Fruit fly (Drosophila melanogaster) whole organism, embryonic: ENCODE measurements around the gene Gs1l.
A peak's percentile ranks its signal among the peaks of the same experiment; 100 is the strongest.

Source experiments
- Aef1 ChIP-seq: fragments of 200-800 bp; sonication (Bioruptor generic); IDR thresholded peaks from 3 replicates; pipeline ENCODE4 v1.3.6; 2022; ENCODE audit warnings: missing biosample characterization, missing genetic modification characterization
- Bgb ChIP-seq: fragments of 200-800 bp; sonication (Bioruptor generic); IDR thresholded peaks from 2 replicates; pipeline ENCODE4 v1.3.6; 2022; ENCODE audit warnings: missing biosample characterization, missing genetic modification characterization; ENCODE audit not compliant: partially characterized antibody
- CG10147 ChIP-seq: fragments of 200-800 bp; sonication (Bioruptor generic); optimal IDR thresholded peaks from 2 replicates; lab custom pipeline; 2019; ENCODE audit warnings: missing biosample characterization, mild to moderate bottlenecking, missing genetic modification characterization, moderate library complexity
- CG11247 ChIP-seq: fragments of 200-800 bp; sonication (Bioruptor generic); IDR thresholded peaks from 2 replicates; pipeline ENCODE4 v1.3.6; 2022; ENCODE audit warnings: missing biosample characterization, missing genetic modification characterization
- CG12391 ChIP-seq: fragments of 200-800 bp; sonication (Bioruptor generic); optimal IDR thresholded peaks from 3 replicates; lab custom pipeline; 2018; ENCODE audit warnings: missing biosample characterization, mild to moderate bottlenecking, missing genetic modification characterization, moderate library complexity
- CG12769 ChIP-seq: fragments of 200-800 bp; sonication (Bioruptor generic); optimal IDR thresholded peaks from 2 replicates; lab custom pipeline; 2019; ENCODE audit warnings: missing biosample characterization, mild to moderate bottlenecking, missing genetic modification characterization, moderate library complexity
- CG13296 ChIP-seq: fragments of 200-800 bp; sonication (Bioruptor generic); optimal IDR thresholded peaks from 3 replicates; lab custom pipeline; 2018; ENCODE audit warnings: missing biosample characterization, mild to moderate bottlenecking, missing genetic modification characterization
- CG13624 ChIP-seq: fragments of 200-800 bp; sonication (Bioruptor generic); optimal IDR thresholded peaks from 2 replicates; lab custom pipeline; 2016; ENCODE audit warnings: missing biosample characterization, missing genetic modification characterization
- CG13775 ChIP-seq: fragments of 200-800 bp; sonication (Bioruptor generic); optimal IDR thresholded peaks from 3 replicates; lab custom pipeline; 2017; ENCODE audit warnings: missing biosample characterization, mild to moderate bottlenecking, missing genetic modification characterization
- CG15011 ChIP-seq: fragments of 200-800 bp; sonication (Bioruptor generic); optimal IDR thresholded peaks from 3 replicates; lab custom pipeline; 2018; ENCODE audit warnings: missing biosample characterization, mild to moderate bottlenecking, missing genetic modification characterization
- CG15073 ChIP-seq: fragments of 200-800 bp; sonication (Bioruptor generic); optimal IDR thresholded peaks from 2 replicates; lab custom pipeline; 2016; ENCODE audit warnings: missing biosample characterization, missing genetic modification characterization
- CG15269 ChIP-seq: fragments of 200-800 bp; sonication (Bioruptor generic); optimal IDR thresholded peaks from 2 replicates; lab custom pipeline; 2018; ENCODE audit warnings: missing biosample characterization, mild to moderate bottlenecking, missing genetic modification characterization, moderate library complexity
- CG18262 ChIP-seq: fragments of 200-800 bp; optimal IDR thresholded peaks from 3 replicates; lab custom pipeline; 2019; ENCODE audit warnings: missing biosample characterization, mild to moderate bottlenecking, missing genetic modification characterization, moderate library complexity
- CG2199 ChIP-seq: fragments of 200-800 bp; sonication (Bioruptor generic); IDR thresholded peaks from 3 replicates; pipeline ENCODE4 v1.3.6; 2022; ENCODE audit warnings: missing biosample characterization, missing genetic modification characterization
- CG4282 ChIP-seq: fragments of 200-800 bp; sonication (Bioruptor generic); optimal IDR thresholded peaks from 2 replicates; lab custom pipeline; 2016; ENCODE audit warnings: missing biosample characterization, missing genetic modification characterization
- CG8290 ChIP-seq, 3 experiments: fragments of 200-800 bp; sonication (Bioruptor generic); optimal IDR thresholded peaks; 2 replicates each; lab custom pipeline; 2016 to 2019; ENCODE audit warnings: missing biosample characterization in 3 of 3, missing genetic modification characterization in 3 of 3, mild to moderate bottlenecking in 2 of 3, moderate library complexity in 1 of 3
- CG8478 ChIP-seq: fragments of >200 bp; optimal IDR thresholded peaks from 2 replicates; lab custom pipeline; 2018
- CG9215 ChIP-seq: fragments of 200-800 bp; sonication (Bioruptor generic); IDR thresholded peaks from 2 replicates; pipeline ENCODE4 v1.3.6; 2022; ENCODE audit warnings: missing biosample characterization, missing genetic modification characterization
- CG9437 ChIP-seq: fragments of 200-800 bp; sonication (Bioruptor generic); optimal IDR thresholded peaks from 2 replicates; lab custom pipeline; 2018; ENCODE audit warnings: missing biosample characterization, mild to moderate bottlenecking, missing genetic modification characterization
- CG9817 ChIP-seq: fragments of 200-800 bp; sonication (Bioruptor generic); optimal IDR thresholded peaks from 2 replicates; lab custom pipeline; 2018; ENCODE audit warnings: missing biosample characterization, mild to moderate bottlenecking, missing genetic modification characterization, moderate library complexity
- Dfd ChIP-seq, 2 experiments: fragments of >200 bp; optimal IDR thresholded peaks; 2 replicates each; lab custom pipeline; 2017; ENCODE audit warnings: missing biosample characterization in 2 of 2, missing genetic modification characterization in 2 of 2
- Dip2 ChIP-seq: fragments of 200-800 bp; sonication (Bioruptor generic); IDR thresholded peaks from 2 replicates; pipeline ENCODE4 v1.3.6; 2022; ENCODE audit warnings: missing biosample characterization, missing genetic modification characterization
- ERR ChIP-seq: fragments of 200-800 bp; sonication (Bioruptor generic); optimal IDR thresholded peaks from 2 replicates; lab custom pipeline; 2016; ENCODE audit warnings: missing biosample characterization, missing genetic modification characterization
- HLH54F ChIP-seq: fragments of 200-800 bp; sonication (Bioruptor generic); optimal IDR thresholded peaks from 3 replicates; lab custom pipeline; 2016; ENCODE audit warnings: missing biosample characterization, missing genetic modification characterization
- Lpt ChIP-seq: fragments of >200 bp; optimal IDR thresholded peaks from 2 replicates; lab custom pipeline; 2018; ENCODE audit warnings: missing biosample characterization, missing genetic modification characterization
- Myb ChIP-seq: fragments of 200-800 bp; sonication (Bioruptor generic); optimal IDR thresholded peaks from 2 replicates; lab custom pipeline; 2016; ENCODE audit warnings: missing biosample characterization, missing genetic modification characterization
- Nf-YB ChIP-seq: fragments of 200-800 bp; sonication (Bioruptor generic); optimal IDR thresholded peaks from 3 replicates; lab custom pipeline; 2019; ENCODE audit warnings: missing biosample characterization, mild to moderate bottlenecking, missing genetic modification characterization, moderate library complexity
- ato ChIP-seq: fragments of 200-800 bp; sonication (Bioruptor generic); IDR thresholded peaks from 2 replicates; pipeline ENCODE4 v1.3.6; 2022; ENCODE audit warnings: missing biosample characterization, missing genetic modification characterization; ENCODE audit not compliant: partially characterized antibody
- cato ChIP-seq: fragments of 200-800 bp; sonication (Bioruptor generic); optimal IDR thresholded peaks from 2 replicates; lab custom pipeline; 2016; ENCODE audit warnings: missing biosample characterization, missing genetic modification characterization, borderline replicate concordance
- caup ChIP-seq: fragments of 200-800 bp; sonication (Bioruptor generic); optimal IDR thresholded peaks from 3 replicates; lab custom pipeline; 2017; ENCODE audit warnings: missing biosample characterization, mild to moderate bottlenecking, missing genetic modification characterization, moderate library complexity; ENCODE audit not compliant: severe bottlenecking
- crol ChIP-seq: fragments of 200-800 bp; sonication (Bioruptor generic); IDR thresholded peaks from 2 replicates; pipeline ENCODE4 v1.3.6; 2022; ENCODE audit warnings: missing biosample characterization, missing genetic modification characterization
- en ChIP-seq: fragments of 200-800 bp; sonication (Bioruptor generic); optimal IDR thresholded peaks from 2 replicates; lab custom pipeline; 2016; ENCODE audit warnings: missing biosample characterization, missing genetic modification characterization
- hkb ChIP-seq, 2 experiments: fragments of 200-800 bp in 1 of 2; fragments of >200 bp in 1 of 2; sonication (Bioruptor generic) in 1 of 2; IDR thresholded peaks in 1 of 2; optimal IDR thresholded peaks in 1 of 2; 2 replicates each; pipeline versions ENCODE4 v1.3.6 to Lab custom; 2017 to 2022; ENCODE audit warnings: missing biosample characterization in 1 of 2, missing genetic modification characterization in 1 of 2
- ind ChIP-seq: fragments of 200-800 bp; sonication (Bioruptor generic); optimal IDR thresholded peaks from 3 replicates; lab custom pipeline; 2016; ENCODE audit warnings: missing biosample characterization, missing genetic modification characterization
- insv ChIP-seq, 2 experiments: fragments of 200-800 bp; sonication (Bioruptor generic); optimal IDR thresholded peaks; 3 replicates each; lab custom pipeline; 2016 to 2018; ENCODE audit warnings: missing biosample characterization in 2 of 2, missing genetic modification characterization in 2 of 2
- jigr1 ChIP-seq: fragments of 200-800 bp; sonication (Bioruptor generic); IDR thresholded peaks from 3 replicates; pipeline ENCODE4 v1.3.6; 2022; ENCODE audit warnings: missing biosample characterization, missing genetic modification characterization
- klu ChIP-seq: fragments of 200-800 bp; sonication (Bioruptor generic); IDR thresholded peaks from 2 replicates; pipeline ENCODE4 v1.3.6; 2022; ENCODE audit warnings: missing biosample characterization, missing genetic modification characterization
- kni ChIP-seq: fragments of 200-800 bp; sonication (Bioruptor generic); optimal IDR thresholded peaks from 3 replicates; lab custom pipeline; 2017; ENCODE audit warnings: mild to moderate bottlenecking, missing biosample characterization, missing genetic modification reagents, missing genetic modification characterization
- knrl ChIP-seq: fragments of 200-800 bp; sonication (Bioruptor generic); IDR thresholded peaks from 3 replicates; pipeline ENCODE4 v1.3.6; 2022; ENCODE audit warnings: missing biosample characterization, missing genetic modification characterization; ENCODE audit not compliant: partially characterized antibody
- maf-S ChIP-seq: fragments of 200-800 bp; sonication (Bioruptor generic); optimal IDR thresholded peaks from 2 replicates; lab custom pipeline; 2016; ENCODE audit warnings: missing biosample characterization, missing genetic modification characterization
- oc ChIP-seq: fragments of 200-800 bp; sonication (Bioruptor generic); optimal IDR thresholded peaks from 2 replicates; lab custom pipeline; 2018; ENCODE audit warnings: missing biosample characterization, mild to moderate bottlenecking, missing genetic modification characterization, moderate library complexity
- pan ChIP-seq, 4 experiments: fragments of >200 bp in 3 of 4; fragments of 200-800 bp in 1 of 4; sonication (Bioruptor generic) in 1 of 4; optimal IDR thresholded peaks in 3 of 4; IDR thresholded peaks in 1 of 4; 2 replicates each; pipeline versions ENCODE4 v1.3.6 to Lab custom; 2017 to 2022; ENCODE audit warnings: missing biosample characterization in 2 of 4, missing genetic modification characterization in 2 of 4, mixed read lengths in 1 of 4
- ro ChIP-seq: fragments of 200-800 bp; sonication (Bioruptor generic); IDR thresholded peaks from 2 replicates; pipeline ENCODE4 v1.3.6; 2022; ENCODE audit warnings: missing biosample characterization, missing genetic modification characterization
- sima ChIP-seq: fragments of 200-800 bp; sonication (Bioruptor generic); optimal IDR thresholded peaks from 2 replicates; lab custom pipeline; 2016; ENCODE audit warnings: missing biosample characterization, missing genetic modification characterization
- sisA ChIP-seq: fragments of 200-800 bp; sonication (Bioruptor generic); IDR thresholded peaks from 2 replicates; pipeline ENCODE4 v1.3.6; 2022; ENCODE audit warnings: missing biosample characterization, missing genetic modification characterization
- sug ChIP-seq: fragments of 200-800 bp; optimal IDR thresholded peaks from 2 replicates; lab custom pipeline; 2019; ENCODE audit warnings: missing biosample characterization, mild to moderate bottlenecking, missing genetic modification characterization, moderate library complexity
- ttk ChIP-seq: fragments of 200-800 bp; sonication (Bioruptor generic); IDR thresholded peaks from 2 replicates; pipeline ENCODE4 v2.1.2; 2022; ENCODE audit warnings: missing biosample characterization, missing genetic modification characterization
- vnd ChIP-seq: fragments of 200-800 bp; sonication (Bioruptor generic); IDR thresholded peaks from 3 replicates; pipeline ENCODE4 v1.3.6; 2022; ENCODE audit warnings: missing biosample characterization, missing genetic modification characterization; ENCODE audit not compliant: partially characterized antibody
- wek ChIP-seq: fragments of 200-800 bp; sonication (Bioruptor generic); optimal IDR thresholded peaks from 3 replicates; lab custom pipeline; 2018; ENCODE audit warnings: missing biosample characterization, mild to moderate bottlenecking, missing genetic modification characterization, moderate library complexity

The Gs1l gene

DNA sequence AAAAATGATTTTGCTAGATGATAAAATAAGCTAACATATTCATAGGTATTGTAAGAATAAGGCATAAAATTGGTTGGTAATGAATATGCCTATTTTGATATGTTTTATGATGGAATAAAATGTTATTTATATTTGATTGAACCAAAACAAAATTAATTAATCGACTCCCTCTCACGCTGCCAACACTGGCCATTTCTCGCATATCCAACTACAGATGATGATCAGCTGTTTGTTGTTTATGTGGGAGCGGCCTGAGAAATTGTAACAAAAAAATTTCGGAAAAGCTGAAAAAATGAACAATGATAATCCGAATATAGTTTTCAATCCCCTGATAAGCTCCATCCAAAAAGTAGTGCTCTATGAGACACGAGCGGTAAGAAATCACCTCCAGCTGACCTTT lies 8.3 kb upstream of the Gs1l start, which contains the start of gene FIG4 (continued):
- TF ChIP-seq CG9215 (GFP tag; lab: Robert Waterston, UW) (no peak), Dfd (GFP tag; optimal IDR thresholded peaks at IDR 0.05; lab: Kevin White, UChicago) (no peak), CG10147 (GFP tag; lab: Kevin White, UChicago) (peak; percentile 9), ro (GFP tag; lab: Robert Waterston, UW) (no peak), knrl (peak; percentile 42; the same call in 2 of the 3 replicates), wek (GFP tag; lab: Kevin White, UChicago) (no peak), Nf-YB (GFP tag; lab: Kevin White, UChicago) (peak; percentile 7), Bgb (GFP tag; lab: Robert Waterston, UW) (peak; percentile 52; the same call in 1 of the 2 replicates), Dip2 (no peak)

DNA sequence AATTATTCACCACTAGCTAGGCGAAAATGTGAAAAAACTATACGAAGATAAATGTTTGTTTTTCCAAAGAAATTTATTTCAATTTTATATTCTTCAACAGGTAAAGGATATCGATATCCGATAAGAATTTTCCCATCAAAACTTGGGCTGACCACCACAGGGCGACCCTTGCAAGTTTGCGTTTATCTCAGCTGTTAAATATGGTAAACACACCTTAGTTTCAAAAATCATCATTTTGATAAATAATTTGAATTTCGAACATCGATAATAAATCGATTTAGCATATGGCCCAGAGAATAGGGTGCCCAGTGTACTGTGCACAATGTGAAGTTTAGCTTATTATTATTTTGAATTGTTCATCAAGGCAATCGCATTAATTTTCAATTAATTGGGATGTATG lies 6.7 kb upstream of the Gs1l start, which contains the start of the genes CG15443 and Paris:
Gene CG15443 (minus strand): TSS at position 125 of the 400 bp plus-strand sequence.
Gene Paris (plus strand): TSS at position 289 of the 400 bp plus-strand sequence.
- no peak for TF ChIP-seq crol
- peak; percentile 90 for TF ChIP-seq vnd
- TF ChIP-seq insv (GFP tag; optimal IDR thresholded peaks at IDR 0.05; lab: Kevin White, UChicago) = no peak
- no peak for TF ChIP-seq oc (tag; lab: Kevin White, UChicago)
- TF ChIP-seq Myb (GFP tag; lab: Kevin White, UChicago) = peak; percentile 29
- no peak for TF ChIP-seq sug (tag; lab: Kevin White, UChicago)
- TF ChIP-seq ind (GFP tag; lab: Kevin White, UChicago) = no peak
- TF ChIP-seq CG12391 (tag; lab: Kevin White, UChicago) = no peak
- peak; percentile 87 for TF ChIP-seq ato (GFP tag; lab: Robert Waterston, UW)
- TF ChIP-seq CG2199 = 0 out of 3 replicates have a peak, but pooled peaks have one; percentile 33
- no peak for TF ChIP-seq maf-S (GFP tag; lab: Kevin White, UChicago)
- TF ChIP-seq sima (GFP tag; lab: Kevin White, UChicago) = no peak
- TF ChIP-seq CG15269 (tag; lab: Kevin White, UChicago) = no peak
- peak; percentile 60 for TF ChIP-seq CG13296
- TF ChIP-seq pan (optimal IDR thresholded peaks at IDR 0.05; lab: Kevin White, UChicago) = no peak
- TF ChIP-seq pan (GFP tag; optimal IDR thresholded peaks at IDR 0.05 in 1 of 2, IDR thresholded peaks at IDR 0.05 in 1 of 2) = no peak
- TF ChIP-seq Nf-YB (GFP tag; lab: Kevin White, UChicago) = no peak
- TF ChIP-seq Aef1 = no peak
- peak; percentile 7 for TF ChIP-seq CG18262 (tag; lab: Kevin White, UChicago)
- no peak for TF ChIP-seq CG4282 (GFP tag; lab: Kevin White, UChicago)
- no peak for TF ChIP-seq hkb (optimal IDR thresholded peaks at IDR 0.05; lab: Kevin White, UChicago)
- TF ChIP-seq hkb (GFP tag; IDR thresholded peaks at IDR 0.05; lab: Robert Waterston, UW) = no peak
- no peak for TF ChIP-seq CG8290 (GFP tag; optimal IDR thresholded peaks at IDR 0.05; lab: Kevin White, UChicago)
- TF ChIP-seq CG8290 (tag; optimal IDR thresholded peaks at IDR 0.05; lab: Kevin White, UChicago) = no peak
- no peak for TF ChIP-seq ERR (GFP tag; lab: Kevin White, UChicago)
- no peak for TF ChIP-seq caup (GFP tag; lab: Kevin White, UChicago)
- TF ChIP-seq CG12769 = no peak
- TF ChIP-seq CG9437 (GFP tag; lab: Kevin White, UChicago) = no peak
- TF ChIP-seq sisA (GFP tag; lab: Robert Waterston, UW) = no peak
- TF ChIP-seq CG8478 = no peak
- no peak for TF ChIP-seq jigr1 (GFP tag; lab: Robert Waterston, UW)
- no peak for TF ChIP-seq CG13775 (GFP tag; lab: Kevin White, UChicago)
- no peak for TF ChIP-seq klu (GFP tag; lab: Robert Waterston, UW)
- TF ChIP-seq cato (GFP tag; lab: Kevin White, UChicago) = no peak
- TF ChIP-seq CG13624 (GFP tag; lab: Kevin White, UChicago) = no peak
- no peak for TF ChIP-seq kni (GFP tag; lab: Kevin White, UChicago)
- TF ChIP-seq CG9817 = no peak
- TF ChIP-seq ttk (GFP tag; lab: Robert Waterston, UW) = no peak
- TF ChIP-seq CG15011 = no peak
- TF ChIP-seq HLH54F = no peak
- no peak for TF ChIP-seq CG11247 (GFP tag; lab: Robert Waterston, UW)
- TF ChIP-seq en (GFP tag; lab: Kevin White, UChicago) = no peak
- TF ChIP-seq CG15073 (GFP tag; lab: Kevin White, UChicago) = no peak
- TF ChIP-seq Lpt (GFP tag; lab: Kevin White, UChicago) = no peak
